Worm (Caenorhabditis elegans): ENCODE measurements around the gene srz-72.

- TF ChIP-seq Y79H2A.3 (GFP tag; conservative IDR thresholded peaks at IDR 0.05) (no peak), tbx-9 (tag; optimal IDR thresholded peaks at IDR 0.05; ENCODE audit: borderline replicate concordance) (no peak), snpc-3.4 (tag; optimal IDR thresholded peaks at IDR 0.05) (no peak), unc-130 (GFP tag; optimal IDR thresholded peaks at IDR 0.05) (no peak), egl-44 (GFP tag; IDR thresholded peaks at IDR 0.05) (no peak)
Observed at ce11 chrIV:16336721-16337120, 37.8 kb downstream of the srz-72 start, which contains the start of gene C35D6.13.

All from whole organism, young adult.